Fruit fly (Drosophila melanogaster) whole organism, embryonic: ENCODE data around the gene CG32163.

Experiments
- Abd-B ChIP-seq: fragments of 200-800 bp; sonication (Bioruptor generic); optimal IDR thresholded peaks from 2 replicates; lab custom pipeline; 2018; ENCODE audit warnings: missing biosample characterization, mild to moderate bottlenecking, missing genetic modification characterization, moderate library complexity
- B-H2 ChIP-seq: fragments of 200-800 bp; sonication (Bioruptor generic); optimal IDR thresholded peaks from 2 replicates; lab custom pipeline; 2018; ENCODE audit warnings: missing biosample characterization, mild to moderate bottlenecking, missing genetic modification characterization
- CG10979 ChIP-seq: fragments of 200-800 bp; sonication (Bioruptor generic); optimal IDR thresholded peaks from 2 replicates; lab custom pipeline; 2018; ENCODE audit warnings: missing biosample characterization, mild to moderate bottlenecking, missing genetic modification characterization, moderate library complexity
- CG12391 ChIP-seq: fragments of 200-800 bp; sonication (Bioruptor generic); optimal IDR thresholded peaks from 3 replicates; lab custom pipeline; 2018; ENCODE audit warnings: missing biosample characterization, mild to moderate bottlenecking, missing genetic modification characterization, moderate library complexity
- CG14014 ChIP-seq: fragments of 200-800 bp; sonication (Bioruptor generic); IDR thresholded peaks from 2 replicates; pipeline ENCODE4 v1.3.6; 2022; ENCODE audit warnings: missing biosample characterization, missing genetic modification characterization
- CG15479 ChIP-seq: fragments of 200-800 bp; sonication (Bioruptor generic); optimal IDR thresholded peaks from 3 replicates; lab custom pipeline; 2019; ENCODE audit warnings: missing biosample characterization, mild to moderate bottlenecking, missing genetic modification characterization, moderate library complexity
- CG15514 ChIP-seq: fragments of 200-800 bp; sonication (Bioruptor generic); optimal IDR thresholded peaks from 3 replicates; lab custom pipeline; 2017; ENCODE audit warnings: missing biosample characterization, missing genetic modification characterization, mild to moderate bottlenecking, moderate library complexity, missing genetic modification reagents
- CG17612 ChIP-seq: fragments of 200-800 bp; sonication (Bioruptor generic); IDR thresholded peaks from 2 replicates; pipeline ENCODE4 v1.3.6; 2022; ENCODE audit warnings: missing biosample characterization, missing genetic modification characterization
- CG18764 ChIP-seq: fragments of 200-800 bp; sonication (Bioruptor generic); optimal IDR thresholded peaks from 3 replicates; lab custom pipeline; 2016; ENCODE audit warnings: missing biosample characterization, missing genetic modification characterization
- CG2712 ChIP-seq: fragments of 200-800 bp; optimal IDR thresholded peaks from 3 replicates; lab custom pipeline; 2019; ENCODE audit warnings: missing biosample characterization, mild to moderate bottlenecking, missing genetic modification characterization, moderate library complexity
- CG30020 ChIP-seq: fragments of 200-800 bp; optimal IDR thresholded peaks from 2 replicates; lab custom pipeline; 2019; ENCODE audit warnings: missing biosample characterization, mild to moderate bottlenecking, missing genetic modification characterization, moderate library complexity
- CG30403 ChIP-seq: fragments of 200-800 bp; sonication (Bioruptor generic); optimal IDR thresholded peaks from 3 replicates; lab custom pipeline; 2016; ENCODE audit warnings: missing biosample characterization, missing genetic modification characterization
- CG34376 ChIP-seq: fragments of 200-800 bp; sonication (Bioruptor generic); optimal IDR thresholded peaks from 2 replicates; lab custom pipeline; 2018; ENCODE audit warnings: missing biosample characterization, mild to moderate bottlenecking, missing genetic modification characterization
- CG34422 ChIP-seq: fragments of 200-800 bp; sonication (Bioruptor generic); IDR thresholded peaks from 3 replicates; pipeline ENCODE4 v1.3.6; 2022; ENCODE audit warnings: missing biosample characterization, missing genetic modification characterization
- CG3995 ChIP-seq: fragments of 200-800 bp; sonication (Bioruptor generic); optimal IDR thresholded peaks from 3 replicates; lab custom pipeline; 2016; ENCODE audit warnings: missing biosample characterization, missing genetic modification characterization
- CG4820 ChIP-seq: fragments of 200-800 bp; sonication (Bioruptor generic); optimal IDR thresholded peaks from 3 replicates; lab custom pipeline; 2016; ENCODE audit warnings: missing biosample characterization, missing genetic modification characterization
- CG7556 ChIP-seq: fragments of 200-800 bp; sonication (Bioruptor generic); optimal IDR thresholded peaks from 2 replicates; lab custom pipeline; 2017; ENCODE audit warnings: missing biosample characterization, mild to moderate bottlenecking, missing genetic modification characterization
- CG7987 ChIP-seq: fragments of 200-800 bp; sonication (Bioruptor generic); optimal IDR thresholded peaks from 2 replicates; lab custom pipeline; 2018; ENCODE audit warnings: missing biosample characterization, mild to moderate bottlenecking, missing genetic modification characterization, moderate library complexity
- CG8944 ChIP-seq: fragments of 200-800 bp; sonication (Bioruptor generic); optimal IDR thresholded peaks from 3 replicates; lab custom pipeline; 2016; ENCODE audit warnings: missing biosample characterization, missing genetic modification characterization
- CG9215 ChIP-seq: fragments of 200-800 bp; sonication (Bioruptor generic); IDR thresholded peaks from 2 replicates; pipeline ENCODE4 v1.3.6; 2022; ENCODE audit warnings: missing biosample characterization, missing genetic modification characterization
- CG9797 ChIP-seq: fragments of 200-800 bp; sonication (Bioruptor generic); optimal IDR thresholded peaks from 3 replicates; lab custom pipeline; 2018; ENCODE audit warnings: missing biosample characterization, mild to moderate bottlenecking, missing genetic modification characterization
- CG9817 ChIP-seq: fragments of 200-800 bp; sonication (Bioruptor generic); optimal IDR thresholded peaks from 2 replicates; lab custom pipeline; 2018; ENCODE audit warnings: missing biosample characterization, mild to moderate bottlenecking, missing genetic modification characterization, moderate library complexity
- CkIIα-i1 ChIP-seq: fragments of 200-800 bp; sonication (Bioruptor generic); IDR thresholded peaks from 2 replicates; pipeline ENCODE4 v1.3.6; 2022; ENCODE audit warnings: missing biosample characterization, missing genetic modification characterization
- Ets97D ChIP-seq: fragments of 200-800 bp; sonication (Bioruptor generic); optimal IDR thresholded peaks from 3 replicates; lab custom pipeline; 2016; ENCODE audit warnings: missing biosample characterization, missing genetic modification characterization
- Gug ChIP-seq: fragments of 200-800 bp; sonication (Bioruptor generic); IDR thresholded peaks from 4 replicates; pipeline ENCODE4 v1.3.6; 2022; ENCODE audit warnings: missing biosample characterization, missing genetic modification characterization
- H2.0 ChIP-seq: fragments of 200-800 bp; sonication (Bioruptor generic); IDR thresholded peaks from 2 replicates; pipeline ENCODE4 v1.3.6; 2022; ENCODE audit warnings: missing biosample characterization, missing genetic modification characterization
- Med ChIP-seq: fragments of 200-800 bp; sonication (Bioruptor generic); peaks from one replicate; lab custom pipeline; 2016; ENCODE audit warnings: missing biosample characterization, missing genetic modification characterization, mild to moderate bottlenecking, inconsistent platforms, moderate library complexity
- Mrtf ChIP-seq: fragments of 200-800 bp; sonication (Bioruptor generic); IDR thresholded peaks from 3 replicates; pipeline ENCODE4 v1.3.6; 2022; ENCODE audit warnings: missing biosample characterization, missing genetic modification characterization
- Nf-YC ChIP-seq: fragments of 200-800 bp; optimal IDR thresholded peaks from 3 replicates; lab custom pipeline; 2019; ENCODE audit warnings: missing biosample characterization, mild to moderate bottlenecking, missing genetic modification characterization, moderate library complexity
- Pdp1 ChIP-seq, 2 experiments: fragments of 200-800 bp; sonication (Bioruptor generic); optimal IDR thresholded peaks; 3 replicates each; lab custom pipeline; 2016; ENCODE audit warnings: missing biosample characterization in 2 of 2, missing genetic modification characterization in 2 of 2, mild to moderate bottlenecking in 1 of 2, moderate library complexity in 1 of 2
- Sox102F ChIP-seq: fragments of 200-800 bp; sonication (Bioruptor generic); optimal IDR thresholded peaks from 2 replicates; lab custom pipeline; 2018; ENCODE audit warnings: missing biosample characterization, mild to moderate bottlenecking, missing genetic modification characterization, moderate library complexity
- Sry-δ ChIP-seq: fragments of 200-800 bp; sonication (Bioruptor generic); optimal IDR thresholded peaks from 2 replicates; lab custom pipeline; 2016; ENCODE audit warnings: missing biosample characterization, missing genetic modification characterization
- abd-A ChIP-seq: fragments of 200-800 bp; sonication (Bioruptor generic); optimal IDR thresholded peaks from 3 replicates; lab custom pipeline; 2019; ENCODE audit warnings: missing biosample characterization, mild to moderate bottlenecking, missing genetic modification characterization, moderate library complexity
- chinmo ChIP-seq: fragments of 200-800 bp; sonication (Bioruptor generic); IDR thresholded peaks from 4 replicates; pipeline ENCODE4 v1.3.6; 2022; ENCODE audit warnings: missing biosample characterization, missing genetic modification characterization; ENCODE audit not compliant: partially characterized antibody
- da ChIP-seq: fragments of 200-800 bp; sonication (Bioruptor generic); optimal IDR thresholded peaks from 2 replicates; lab custom pipeline; 2016; ENCODE audit warnings: missing biosample characterization, missing genetic modification characterization
- dpn ChIP-seq, 2 experiments: fragments of 200-800 bp; sonication (Bioruptor generic); optimal IDR thresholded peaks; 3 replicates each; lab custom pipeline; 2016; ENCODE audit warnings: missing biosample characterization in 2 of 2, missing genetic modification characterization in 2 of 2
- hkb ChIP-seq, 2 experiments: fragments of 200-800 bp in 1 of 2; fragments of >200 bp in 1 of 2; sonication (Bioruptor generic) in 1 of 2; IDR thresholded peaks in 1 of 2; optimal IDR thresholded peaks in 1 of 2; 2 replicates each; pipeline versions ENCODE4 v1.3.6 to Lab custom; 2017 to 2022; ENCODE audit warnings: missing biosample characterization in 1 of 2, missing genetic modification characterization in 1 of 2
- lov ChIP-seq, 2 experiments: fragments of 200-800 bp in 1 of 2; fragments of >200 bp in 1 of 2; sonication (Bioruptor generic) in 1 of 2; IDR thresholded peaks in 1 of 2; optimal IDR thresholded peaks in 1 of 2; 2 replicates in 1 of 2; 3 replicates in 1 of 2; pipeline versions ENCODE4 v1.3.6 to Lab custom; 2017 to 2022; ENCODE audit warnings: missing biosample characterization in 1 of 2, missing genetic modification characterization in 1 of 2
- pb ChIP-seq: fragments of 200-800 bp; sonication (Bioruptor generic); optimal IDR thresholded peaks from 3 replicates; lab custom pipeline; 2016; ENCODE audit warnings: missing biosample characterization, missing genetic modification characterization
- pfk ChIP-seq: fragments of 200-800 bp; sonication (Bioruptor generic); optimal IDR thresholded peaks from 2 replicates; lab custom pipeline; 2018; ENCODE audit warnings: missing biosample characterization, mild to moderate bottlenecking, missing genetic modification characterization, moderate library complexity
- phol ChIP-seq: fragments of 200-800 bp; sonication (Bioruptor generic); optimal IDR thresholded peaks from 3 replicates; lab custom pipeline; 2018; ENCODE audit warnings: missing biosample characterization, mild to moderate bottlenecking, missing genetic modification characterization, moderate library complexity
- pita ChIP-seq: fragments of 200-800 bp; sonication (Bioruptor generic); optimal IDR thresholded peaks from 2 replicates; lab custom pipeline; 2017; ENCODE audit warnings: missing biosample characterization, mild to moderate bottlenecking, missing genetic modification characterization
- sd ChIP-seq: fragments of 200-800 bp; sonication (Bioruptor generic); optimal IDR thresholded peaks from 3 replicates; lab custom pipeline; 2018; ENCODE audit warnings: missing biosample characterization, mild to moderate bottlenecking, missing genetic modification characterization, moderate library complexity
- sens-2 ChIP-seq: fragments of 200-800 bp; sonication (Bioruptor generic); IDR thresholded peaks from 2 replicates; pipeline ENCODE4 v1.3.6; 2022; ENCODE audit warnings: missing biosample characterization, missing genetic modification characterization
- sob ChIP-seq: fragments of 200-800 bp; sonication (Bioruptor generic); IDR thresholded peaks from 2 replicates; pipeline ENCODE4 v1.3.6; 2022; ENCODE audit warnings: missing biosample characterization, missing genetic modification characterization
- tap ChIP-seq: fragments of 200-800 bp; optimal IDR thresholded peaks from 3 replicates; lab custom pipeline; 2019; ENCODE audit warnings: missing biosample characterization, mild to moderate bottlenecking, missing genetic modification characterization, moderate library complexity
- tin ChIP-seq: fragments of 200-800 bp; sonication (Bioruptor generic); optimal IDR thresholded peaks from 3 replicates; lab custom pipeline; 2016; ENCODE audit warnings: missing biosample characterization, missing genetic modification characterization
- tll ChIP-seq, 2 experiments: fragments of 200-800 bp in 1 of 2; fragments of >200 bp in 1 of 2; sonication (Bioruptor generic) in 1 of 2; optimal IDR thresholded peaks; 2 replicates each; lab custom pipeline; 2017 to 2019; ENCODE audit warnings: missing biosample characterization in 2 of 2, missing genetic modification characterization in 2 of 2, mild to moderate bottlenecking in 1 of 2, moderate library complexity in 1 of 2

The CG32163 gene

dm6 chr3L:16602736-16603144 lies 15.8 kb downstream of the CG32163 start, which contains the start of gene Arts (continued):
- TF ChIP-seq phol (tag; lab: Kevin White, UChicago) (peak; percentile 81), CG15514 (GFP tag; lab: Kevin White, UChicago) (peak; percentile 49), tap (no peak), CG2712 (tag; lab: Kevin White, UChicago) (peak; percentile 47), tin (GFP tag; lab: Kevin White, UChicago) (peak; percentile 8), Pdp1 (GFP tag; optimal IDR thresholded peaks at IDR 0.05; lab: Kevin White, UChicago) (peak in 1 of 2 experiments; percentile 60), Sry-δ (GFP tag; lab: Kevin White, UChicago) (peak; percentile 11), sd (tag; lab: Kevin White, UChicago) (peak; percentile 48), pfk (GFP tag; lab: Kevin White, UChicago) (no peak), Mrtf (no peak), CG18764 (GFP tag; lab: Kevin White, UChicago) (peak; percentile 44), CG3995 (peak; percentile 91), Nf-YC (peak; percentile 40), Med (GFP tag; lab: Kevin White, UChicago) (peak; percentile 24), pita (GFP tag; lab: Kevin White, UChicago) (no peak), CG30020 (tag; lab: Kevin White, UChicago) (peak; percentile 32), CG12391 (tag; lab: Kevin White, UChicago) (peak; percentile 39), CG30403 (GFP tag; lab: Kevin White, UChicago) (peak; percentile 20), Abd-B (GFP tag; lab: Kevin White, UChicago) (peak; percentile 27)

- TF ChIP-seq CG34422 (GFP tag; lab: Robert Waterston, UW) = peak; percentile 34; the same call in 1 of the 3 replicates
- TF ChIP-seq CG17612 (GFP tag; lab: Robert Waterston, UW) = peak; percentile 30; the same call in 1 of the 2 replicates
- no peak for TF ChIP-seq CG15479
- TF ChIP-seq CG9797 (GFP tag; lab: Kevin White, UChicago) = peak; percentile 52
- no peak for TF ChIP-seq da (GFP tag; lab: Kevin White, UChicago)
- TF ChIP-seq lov (optimal IDR thresholded peaks at IDR 0.05; lab: Kevin White, UChicago) = no peak
- 0 out of 3 replicates have a peak, but pooled peaks have one; percentile 9 for TF ChIP-seq lov (GFP tag; IDR thresholded peaks at IDR 0.05; lab: Robert Waterston, UW)
- peak; percentile 47 for TF ChIP-seq Ets97D (GFP tag; lab: Kevin White, UChicago)
- TF ChIP-seq CG10979 (tag; lab: Kevin White, UChicago) = peak; percentile 34
- TF ChIP-seq CG9817 (tag; lab: Kevin White, UChicago) = peak; percentile 55
- peak; percentile 29 for TF ChIP-seq CG7987
- TF ChIP-seq abd-A = no peak
- no peak for TF ChIP-seq pb (GFP tag; lab: Kevin White, UChicago)
- TF ChIP-seq dpn (GFP tag; optimal IDR thresholded peaks at IDR 0.05; lab: Kevin White, UChicago) = peak; percentile 71 to 72
- TF ChIP-seq phol (tag; lab: Kevin White, UChicago) = peak; percentile 25
- TF ChIP-seq Gug (GFP tag; lab: Robert Waterston, UW) = peak; percentile 91
- no peak for TF ChIP-seq sens-2 (GFP tag; lab: Robert Waterston, UW)
- TF ChIP-seq CkIIα-i1 (GFP tag; lab: Robert Waterston, UW) = no peak
- TF ChIP-seq Sox102F (GFP tag; lab: Kevin White, UChicago) = peak; percentile 29
- no peak for TF ChIP-seq chinmo (GFP tag; lab: Robert Waterston, UW)
- TF ChIP-seq CG9215 (GFP tag; lab: Robert Waterston, UW) = peak; percentile 47; the same call in 1 of the 2 replicates
- TF ChIP-seq CG14014 (GFP tag; lab: Robert Waterston, UW) = peak; percentile 81
- no peak for TF ChIP-seq CG4820 (GFP tag; lab: Kevin White, UChicago)
- peak; percentile 6 for TF ChIP-seq CG7556 (GFP tag; lab: Kevin White, UChicago)
- peak; percentile 80 for TF ChIP-seq CG3995
- no peak for TF ChIP-seq hkb (optimal IDR thresholded peaks at IDR 0.05; lab: Kevin White, UChicago)
- TF ChIP-seq hkb (GFP tag; IDR thresholded peaks at IDR 0.05; lab: Robert Waterston, UW) = 0 out of 2 replicates have a peak, but pooled peaks have one; percentile 34
- TF ChIP-seq B-H2 (GFP tag; lab: Kevin White, UChicago) = peak; percentile 40
- peak; percentile 82 for TF ChIP-seq sob (GFP tag; lab: Robert Waterston, UW)
- peak; percentile 77 for TF ChIP-seq H2.0 (GFP tag; lab: Robert Waterston, UW)
- peak; percentile 56 for TF ChIP-seq CG8944
- TF ChIP-seq tll (GFP tag; optimal IDR thresholded peaks at IDR 0.05; lab: Kevin White, UChicago) = no peak
- peak; percentile 47 for TF ChIP-seq CG34376 (GFP tag; lab: Kevin White, UChicago)
These were observed 22.2 kb downstream of the CG32163 start, which contains the start of gene CG4098 for dm6 chr3L:16609120-16609519. Gene CG4098, minus strand, starts transcription at chr3L:16609347.
